Worm (Caenorhabditis elegans) whole organism, L4 larva: ENCODE measurements around the gene F53A2.3.
A peak's percentile ranks its signal among the peaks of the same experiment; 100 is the strongest.

ENCODE experiments used
- F10B5.3 ChIP-seq: sonication (generic microtip); optimal IDR thresholded peaks from 2 replicates; lab custom pipeline; 2016; ENCODE audit warnings: mild to moderate bottlenecking, missing genetic modification characterization, missing compliant biosample characterization
- F26F4.8 ChIP-seq: fragments of 200-800 bp; sonication (Bioruptor generic); conservative IDR thresholded peaks from 2 replicates; pipeline ENCODE4 v1.3.6; 2022; ENCODE audit warnings: missing genetic modification characterization, missing compliant biosample characterization
- F44E2.7 ChIP-seq: fragments of 200-800 bp; sonication (Bioruptor generic); IDR thresholded peaks from 2 replicates; pipeline ENCODE4 v2.1.2; 2022; ENCODE audit warnings: missing genetic modification characterization, missing compliant biosample characterization
- Y105C5A.15 ChIP-seq: fragments of 200-800 bp; sonication (Bioruptor generic); IDR thresholded peaks from 2 replicates; pipeline ENCODE4 v1.3.6; 2022; ENCODE audit warnings: missing genetic modification characterization, missing compliant biosample characterization
- aha-1 ChIP-seq: fragments of 150-350 bp; peaks from one replicate; lab custom pipeline; 2014; ENCODE audit warnings: missing biosample characterization, missing genetic modification characterization
- ceh-32 ChIP-seq: sonication (generic microtip); optimal IDR thresholded peaks from 2 replicates; lab custom pipeline; 2016; ENCODE audit warnings: mild to moderate bottlenecking, missing genetic modification characterization, missing compliant biosample characterization; ENCODE audit not compliant: poor library complexity
- daf-16 ChIP-seq, 3 experiments: sonication (generic microtip); optimal IDR thresholded peaks; 2 replicates each; lab custom pipeline; 2016 to 2017; ENCODE audit warnings: missing genetic modification characterization in 3 of 3, missing genetic modification reagents in 3 of 3, mild to moderate bottlenecking in 2 of 3, missing compliant biosample characterization in 2 of 3, missing biosample characterization in 1 of 3, moderate library complexity in 1 of 3
- dmd-8 ChIP-seq: fragments of 200-800 bp; sonication (Bioruptor generic); IDR thresholded peaks from 2 replicates; pipeline ENCODE4 v1.3.6; 2022; ENCODE audit warnings: missing genetic modification characterization, missing compliant biosample characterization
- dpl-1 ChIP-seq: fragments of 150-350 bp; optimal IDR thresholded peaks from 2 replicates; lab custom pipeline; 2014; ENCODE audit warnings: missing biosample characterization, missing genetic modification reagents, missing genetic modification characterization
- egl-27 ChIP-seq: sonication (generic microtip); optimal IDR thresholded peaks from 3 replicates; lab custom pipeline; 2017; ENCODE audit warnings: missing biosample characterization, missing genetic modification reagents, missing genetic modification characterization
- hlh-11 ChIP-seq: fragments of 200-800 bp; sonication (Bioruptor generic); optimal IDR thresholded peaks from 2 replicates; lab custom pipeline; 2018; ENCODE audit warnings: mild to moderate bottlenecking, missing genetic modification characterization, missing compliant biosample characterization
- jun-1 ChIP-seq: fragments of 150-350 bp; optimal IDR thresholded peaks from 2 replicates; lab custom pipeline; 2014; ENCODE audit warnings: missing biosample characterization, missing genetic modification reagents, missing genetic modification characterization
- lin-39 ChIP-seq: fragments of 150-350 bp; optimal IDR thresholded peaks from 2 replicates; lab custom pipeline; 2014; ENCODE audit warnings: missing biosample characterization, missing genetic modification reagents, missing genetic modification characterization
- lsy-2 ChIP-seq, 2 experiments: fragments of 150-350 bp in 1 of 2; sonication (generic microtip) in 1 of 2; optimal IDR thresholded peaks; 2 replicates each; lab custom pipeline; 2014 to 2017; ENCODE audit warnings: missing biosample characterization in 2 of 2, missing genetic modification characterization in 2 of 2
- madf-9 ChIP-seq: fragments of 200-800 bp; sonication (Bioruptor generic); conservative IDR thresholded peaks from 2 replicates; pipeline ENCODE4 v1.3.6; 2022; ENCODE audit warnings: missing genetic modification reagents, missing genetic modification characterization, missing compliant biosample characterization
- mes-2 ChIP-seq: sonication (generic microtip); optimal IDR thresholded peaks from 2 replicates; lab custom pipeline; 2016; ENCODE audit warnings: missing genotype, mild to moderate bottlenecking, missing genetic modification characterization, missing compliant biosample characterization; ENCODE audit not compliant: poor library complexity, severe bottlenecking
- nhr-10 ChIP-seq: fragments of 150-350 bp; optimal IDR thresholded peaks from 2 replicates; lab custom pipeline; 2014; ENCODE audit warnings: missing biosample characterization, missing genetic modification characterization
- nhr-102 ChIP-seq: sonication (generic microtip); optimal IDR thresholded peaks from 2 replicates; lab custom pipeline; 2016; ENCODE audit warnings: mild to moderate bottlenecking, missing genetic modification characterization, moderate library complexity, missing compliant biosample characterization
- nhr-76 ChIP-seq: fragments of 150-350 bp; optimal IDR thresholded peaks from 2 replicates; lab custom pipeline; 2014; ENCODE audit warnings: missing biosample characterization, missing genetic modification characterization
- pha-4 ChIP-seq, 2 experiments: fragments of 150-350 bp in 1 of 2; fragments of 200-800 bp in 1 of 2; sonication (Bioruptor generic) in 1 of 2; IDR thresholded peaks in 1 of 2; optimal IDR thresholded peaks in 1 of 2; 2 replicates each; pipeline versions ENCODE4 v1.3.6 to Lab custom; 2014 to 2022; ENCODE audit warnings: missing genetic modification characterization in 2 of 2, missing genetic modification reagents in 2 of 2, missing biosample characterization in 1 of 2, missing compliant biosample characterization in 1 of 2
- sdz-12 ChIP-seq: fragments of 200-800 bp; sonication (Bioruptor generic); optimal IDR thresholded peaks from 2 replicates; lab custom pipeline; 2018; ENCODE audit warnings: mild to moderate bottlenecking, missing genetic modification characterization, missing compliant biosample characterization
- set-16 ChIP-seq: fragments of 200-800 bp; sonication (Bioruptor generic); IDR thresholded peaks from 2 replicates; pipeline ENCODE4 v1.3.6; 2022; ENCODE audit warnings: missing genetic modification reagents, missing genetic modification characterization, missing compliant biosample characterization
- snpc-1.2 ChIP-seq: fragments of 200-800 bp; sonication (Bioruptor generic); IDR thresholded peaks from 2 replicates; pipeline ENCODE4 v1.3.6; 2022; ENCODE audit warnings: missing genetic modification reagents, missing genetic modification characterization, missing compliant biosample characterization
- snpc-4 ChIP-seq: fragments of 150-350 bp; optimal IDR thresholded peaks from 2 replicates; lab custom pipeline; 2014; ENCODE audit warnings: missing biosample characterization, missing genetic modification characterization
- unc-62 ChIP-seq, 3 experiments: fragments of 150-350 bp in 1 of 3; sonication (generic microtip); optimal IDR thresholded peaks in 2 of 3; peaks in 1 of 3; 1 replicate in 1 of 3; 2 replicates in 2 of 3; lab custom pipeline; 2014 to 2017; ENCODE audit warnings: missing biosample characterization in 3 of 3, missing genetic modification characterization in 3 of 3, missing genetic modification reagents in 3 of 3, missing genotype in 1 of 3
- zip-11 ChIP-seq: fragments of 200-800 bp; sonication (Bioruptor generic); IDR thresholded peaks from 2 replicates; pipeline ENCODE4 v1.3.6; 2022; ENCODE audit warnings: missing genetic modification characterization, missing compliant biosample characterization

Gene F53A2.3

ce11 chrIII:13343562-13344139, 4.1 kb upstream of the F53A2.3 start:
- no peak for TF ChIP-seq snpc-4 (tag; lab: Kevin White, UChicago)
- TF ChIP-seq madf-9, result no peak
- TF ChIP-seq hlh-11 (tag; lab: Kevin White, UChicago), result no peak
- TF ChIP-seq Y105C5A.15 (GFP tag; lab: Robert Waterston, UW), result peak; percentile 67; the same call in 1 of the 2 replicates
- no peak for TF ChIP-seq ceh-32 (tag; lab: Kevin White, UChicago)
- TF ChIP-seq set-16, result 0 out of 2 replicates have a peak, but pooled peaks have one; percentile 4
- peak; percentile 14; the same call in 1 of the 2 replicates for TF ChIP-seq snpc-1.2 (GFP tag; lab: Robert Waterston, UW)
- no peak for TF ChIP-seq nhr-102
- 0 out of 2 replicates have a peak, but pooled peaks have one; percentile 14 for TF ChIP-seq dmd-8 (GFP tag; lab: Robert Waterston, UW)
- TF ChIP-seq aha-1, result peak; percentile 61
- TF ChIP-seq pha-4 (GFP tag; IDR thresholded peaks at IDR 0.05; lab: Robert Waterston, UW), result no peak
- no peak for TF ChIP-seq pha-4 (tag; optimal IDR thresholded peaks at IDR 0.05; lab: Kevin White, UChicago)

ce11 chrIII:13343117-13343516, 3.5 kb upstream of the F53A2.3 start, which contains the start of gene ife-1:
ife-1 (plus strand) TSS chrIII:13343417.
- TF ChIP-seq dpl-1 (GFP tag; lab: Kevin White, UChicago) (no peak), zip-11 (GFP tag; lab: Robert Waterston, UW) (no peak), lin-39 (tag; lab: Kevin White, UChicago) (no peak), F10B5.3 (tag; lab: Kevin White, UChicago) (no peak)

DNA sequence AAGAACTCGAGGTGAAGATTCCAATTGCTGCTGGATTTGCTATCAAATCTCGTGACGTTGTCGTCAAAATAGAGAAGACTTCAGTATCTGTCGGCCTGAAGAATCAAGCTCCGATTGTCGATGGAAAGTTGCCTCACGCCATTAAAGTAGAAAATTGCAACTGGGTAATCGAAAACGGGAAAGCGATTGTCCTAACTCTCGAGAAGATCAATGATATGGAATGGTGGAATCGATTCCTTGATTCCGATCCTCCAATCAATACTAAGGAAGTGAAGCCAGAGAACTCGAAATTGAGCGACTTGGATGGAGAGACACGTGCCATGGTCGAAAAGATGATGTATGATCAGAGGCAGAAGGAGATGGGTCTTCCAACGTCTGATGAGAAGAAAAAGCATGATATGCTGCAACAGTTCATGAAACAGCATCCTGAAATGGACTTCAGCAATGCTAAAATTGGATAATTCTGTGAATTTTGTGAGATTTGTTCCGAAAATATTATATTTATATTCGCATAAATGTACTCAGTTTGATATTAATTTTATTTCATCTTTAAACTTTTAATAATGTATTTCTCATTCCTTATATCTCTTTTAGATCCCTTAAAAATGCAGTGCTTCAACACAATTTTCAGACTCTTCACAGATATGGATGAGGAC, 2.6 kb upstream of the F53A2.3 start, which contains the start of gene dro-1:
dro-1 (plus strand) TSS at position 606 of the 656 bp plus-strand sequence.
- no peak for TF ChIP-seq daf-16 (GFP tag; optimal IDR thresholded peaks at IDR 0.05; lab: Kevin White, UChicago)
- TF ChIP-seq daf-16 (tag; optimal IDR thresholded peaks at IDR 0.05; lab: Kevin White, UChicago), result no peak
- TF ChIP-seq madf-9, result no peak
- no peak for TF ChIP-seq F44E2.7
- TF ChIP-seq unc-62 (GFP tag; optimal IDR thresholded peaks at IDR 0.05 in 1 of 2; lab: Kevin White, UChicago), result peak in 1 of 2 experiments; percentile 93
- TF ChIP-seq unc-62 (tag; optimal IDR thresholded peaks at IDR 0.05; lab: Kevin White, UChicago), result no peak

ce11 chrIII:13341275-13341626, 1.7 kb upstream of the F53A2.3 start, which contains the start of gene nud-1:
nud-1 (plus strand) TSS chrIII:13341527.
- TF ChIP-seq jun-1 (tag; lab: Kevin White, UChicago) (no peak), egl-27 (no peak), aha-1 (no peak), sdz-12 (GFP tag; lab: Kevin White, UChicago) (no peak), mes-2 (no peak), nhr-10 (tag; lab: Kevin White, UChicago) (no peak), snpc-1.2 (GFP tag; lab: Robert Waterston, UW) (no peak)

DNA sequence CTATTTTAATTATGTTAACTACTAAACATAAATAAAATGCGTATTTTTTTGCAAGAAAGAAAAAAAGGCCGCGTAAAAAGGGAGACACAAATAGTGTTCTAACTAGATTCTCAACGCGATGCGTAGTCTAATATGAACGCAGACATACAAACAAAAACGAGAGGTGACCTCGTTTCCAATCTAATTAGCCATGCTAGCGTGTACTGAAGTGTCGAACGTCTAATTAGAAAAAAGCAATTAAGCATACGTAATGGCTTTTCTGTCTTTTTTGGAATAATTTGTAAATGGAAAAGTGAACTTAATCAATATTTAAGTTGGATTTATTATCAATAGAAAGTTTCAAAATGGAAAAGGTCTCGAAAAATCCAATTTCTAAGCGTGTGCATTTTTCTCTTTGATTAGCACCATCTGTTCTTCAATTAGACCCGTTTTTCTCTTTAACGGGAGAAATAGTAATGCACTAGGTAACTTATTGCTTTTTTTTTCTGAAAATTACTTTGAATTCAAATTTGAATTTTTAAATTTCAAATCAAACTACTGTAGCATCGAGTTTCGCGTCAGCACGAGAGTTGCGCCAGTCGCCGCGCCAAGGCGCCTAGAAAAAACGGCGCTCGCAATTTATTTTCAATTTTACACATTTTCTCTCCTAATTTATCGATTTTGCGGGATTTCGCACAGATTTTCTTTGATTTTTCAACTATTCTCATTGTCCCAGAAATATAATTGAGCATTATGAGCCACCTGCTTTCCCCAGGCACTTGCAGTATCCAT, 1.1 kb upstream of the F53A2.3 start:
- TF ChIP-seq nhr-76 (tag; lab: Kevin White, UChicago), result no peak
- TF ChIP-seq dpl-1 (GFP tag; lab: Kevin White, UChicago), result peak; percentile 72
- TF ChIP-seq unc-62 (GFP tag; optimal IDR thresholded peaks at IDR 0.05 in 1 of 2; lab: Kevin White, UChicago), result no peak
- TF ChIP-seq unc-62 (tag; optimal IDR thresholded peaks at IDR 0.05; lab: Kevin White, UChicago), result no peak
- TF ChIP-seq F26F4.8 (GFP tag; lab: Robert Waterston, UW), result no peak
- peak; percentile 52 for TF ChIP-seq aha-1
- peak in 1 of 2 experiments; percentile 55 for TF ChIP-seq lsy-2 (tag; optimal IDR thresholded peaks at IDR 0.05; lab: Kevin White, UChicago)
